Worm (Caenorhabditis elegans) whole organism, early embryonic: ENCODE measurements around the gene srbc-37.
A peak's percentile ranks its signal among the peaks of the same experiment; 100 is the strongest.

ENCODE experiments used
- B0310.2 ChIP-seq: sonication (generic microtip); optimal IDR thresholded peaks from 2 replicates; lab custom pipeline; 2016; ENCODE audit warnings: mild to moderate bottlenecking, missing genetic modification characterization, missing compliant biosample characterization
- F13C5.2 ChIP-seq: sonication (generic microtip); optimal IDR thresholded peaks from 2 replicates; lab custom pipeline; 2017; ENCODE audit warnings: mild to moderate bottlenecking, missing genetic modification characterization, inconsistent platforms, missing compliant biosample characterization
- aly-1 ChIP-seq: sonication (generic microtip); optimal IDR thresholded peaks from 2 replicates; lab custom pipeline; 2016; ENCODE audit warnings: missing genetic modification characterization, missing compliant biosample characterization
- ama-1 ChIP-seq: fragments of 150-350 bp; optimal IDR thresholded peaks from 2 replicates; lab custom pipeline; 2014
- ceh-13 ChIP-seq: fragments of 200-800 bp; sonication (Bioruptor generic); optimal IDR thresholded peaks from 2 replicates; lab custom pipeline; 2018; ENCODE audit warnings: mild to moderate bottlenecking, missing genetic modification characterization, missing compliant biosample characterization
- ceh-36 ChIP-seq: sonication (generic microtip); optimal IDR thresholded peaks from 2 replicates; lab custom pipeline; 2016; ENCODE audit warnings: missing genetic modification characterization, inconsistent platforms, missing compliant biosample characterization
- ets-7 ChIP-seq: sonication (generic microtip); optimal IDR thresholded peaks from 2 replicates; lab custom pipeline; 2016; ENCODE audit warnings: missing genotype, missing genetic modification characterization, missing compliant biosample characterization
- flt-1 ChIP-seq: fragments of 200-800 bp; sonication (Bioruptor generic); IDR thresholded peaks from 2 replicates; pipeline ENCODE4 v1.3.6; 2022; ENCODE audit warnings: missing genetic modification characterization, missing compliant biosample characterization
- hmbx-1 ChIP-seq: sonication (generic microtip); optimal IDR thresholded peaks from 2 replicates; lab custom pipeline; 2016; ENCODE audit warnings: mild to moderate bottlenecking, missing genetic modification characterization, missing compliant biosample characterization
- hmg-4 ChIP-seq: fragments of 200-800 bp; sonication (Bioruptor generic); optimal IDR thresholded peaks from 2 replicates; lab custom pipeline; 2018; ENCODE audit warnings: mild to moderate bottlenecking, missing genetic modification characterization, missing compliant biosample characterization
- hnd-1 ChIP-seq: sonication (generic microtip); optimal IDR thresholded peaks from 2 replicates; lab custom pipeline; 2016; ENCODE audit warnings: missing genetic modification characterization, missing compliant biosample characterization
- pes-1 ChIP-seq: fragments of 200-800 bp; sonication (Bioruptor generic); IDR thresholded peaks from 2 replicates; pipeline ENCODE4 v1.3.6; 2022; ENCODE audit warnings: missing genetic modification reagents, missing genetic modification characterization, missing compliant biosample characterization
- scrt-1 ChIP-seq: fragments of 200-800 bp; sonication (Bioruptor generic); IDR thresholded peaks from 2 replicates; pipeline ENCODE4 v1.3.6; 2022; ENCODE audit warnings: missing genetic modification characterization, missing compliant biosample characterization
- sea-1 ChIP-seq: fragments of 200-800 bp; sonication (Bioruptor generic); conservative IDR thresholded peaks from 2 replicates; pipeline ENCODE4 v1.3.6; 2022; ENCODE audit warnings: missing genetic modification characterization, missing compliant biosample characterization
- tbx-11 ChIP-seq: fragments of 200-800 bp; sonication (Bioruptor generic); IDR thresholded peaks from 2 replicates; pipeline ENCODE4 v1.3.6; 2022; ENCODE audit warnings: missing genetic modification characterization, missing compliant biosample characterization
- tbx-37 ChIP-seq: fragments of 200-800 bp; sonication (Bioruptor generic); conservative IDR thresholded peaks from 2 replicates; pipeline ENCODE4 v1.3.6; 2022; ENCODE audit warnings: missing genetic modification reagents, missing genetic modification characterization, missing compliant biosample characterization
- tra-4 ChIP-seq: sonication (generic microtip); optimal IDR thresholded peaks from 2 replicates; lab custom pipeline; 2017; ENCODE audit warnings: missing genetic modification characterization, missing compliant biosample characterization

The srbc-37 gene

ce11 chrV:706449-706848 is 4.1 kb downstream of the srbc-37 start:
- TF ChIP-seq pes-1 (GFP tag; lab: Robert Waterston, UW) = peak; percentile 78
- TF ChIP-seq tbx-11 (GFP tag; lab: Robert Waterston, UW) = peak; percentile 27; the same call in 1 of the 2 replicates
- peak; percentile 68; the same call in 1 of the 2 replicates for TF ChIP-seq scrt-1 (GFP tag; lab: Robert Waterston, UW)
- TF ChIP-seq tbx-37 (GFP tag; lab: Robert Waterston, UW) = 0 out of 2 replicates have a peak, but pooled peaks have one; percentile 4
- TF ChIP-seq flt-1 (GFP tag; lab: Robert Waterston, UW) = peak; percentile 37; the same call in 1 of the 2 replicates

- no peak for TF ChIP-seq B0310.2 (tag; lab: Kevin White, UChicago)
- TF ChIP-seq hmg-4 = no peak
- no peak for TF ChIP-seq sea-1 (GFP tag; lab: Robert Waterston, UW)
- TF ChIP-seq aly-1 (tag; lab: Kevin White, UChicago) = no peak
- no peak for TF ChIP-seq tbx-11 (GFP tag; lab: Robert Waterston, UW)
- no peak for TF ChIP-seq flt-1 (GFP tag; lab: Robert Waterston, UW)
- no peak for TF ChIP-seq ama-1 (lab: Kevin White, UChicago)
- TF ChIP-seq F13C5.2 (tag; lab: Kevin White, UChicago) = no peak
- TF ChIP-seq tra-4 (tag; lab: Kevin White, UChicago) = no peak
- no peak for TF ChIP-seq scrt-1 (GFP tag; lab: Robert Waterston, UW)
- TF ChIP-seq ceh-36 = no peak
- no peak for TF ChIP-seq ets-7 (tag; lab: Kevin White, UChicago)
- no peak for TF ChIP-seq hnd-1 (tag; lab: Kevin White, UChicago)
- TF ChIP-seq pes-1 (GFP tag; lab: Robert Waterston, UW) = no peak
- TF ChIP-seq hmbx-1 (tag; lab: Kevin White, UChicago) = no peak
- TF ChIP-seq tbx-37 (GFP tag; lab: Robert Waterston, UW) = no peak
- TF ChIP-seq ceh-13 (GFP tag; lab: Kevin White, UChicago) = no peak
Observed at ce11 chrV:706918-707317, 4.6 kb downstream of the srbc-37 start, which contains the start of gene srbc-38. Gene srbc-38 (plus strand): TSS chrV:707218.

DNA sequence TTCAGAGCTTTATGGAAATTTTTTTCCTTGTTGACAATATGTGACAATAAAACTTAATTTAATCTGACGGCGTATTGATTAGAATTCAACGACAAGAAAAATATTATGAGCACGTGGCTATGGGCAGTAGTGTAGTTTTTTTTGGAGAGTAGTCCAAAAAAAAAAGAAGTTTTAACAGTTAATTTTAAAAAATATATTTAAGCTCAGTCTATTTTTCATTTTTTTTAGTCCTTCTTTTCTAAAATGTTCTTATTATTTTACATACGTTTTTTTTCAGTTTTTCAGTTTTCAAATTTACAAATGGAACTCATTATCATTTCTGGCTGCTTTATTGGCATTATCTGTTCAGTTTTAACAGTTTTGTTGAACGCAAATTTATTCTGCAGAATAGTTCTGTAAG is 6.4 kb downstream of the srbc-37 start, which contains the start of gene srbc-39:
Gene srbc-39, plus strand, starts transcription at position 301 of the 400 bp plus-strand sequence.
- TF ChIP-seq scrt-1 (GFP tag; lab: Robert Waterston, UW) = no peak
- TF ChIP-seq tra-4 (tag; lab: Kevin White, UChicago) = no peak
- TF ChIP-seq ets-7 (tag; lab: Kevin White, UChicago) = no peak

ce11 chrV:712882-713281 is 10.5 kb downstream of the srbc-37 start, which contains the start of gene cyp-33C11:
Gene cyp-33C11 (minus strand): TSS chrV:712982.
- no peak for TF ChIP-seq aly-1 (tag; lab: Kevin White, UChicago)
- TF ChIP-seq ama-1 (lab: Kevin White, UChicago) = no peak
- no peak for TF ChIP-seq pes-1 (GFP tag; lab: Robert Waterston, UW)
- TF ChIP-seq B0310.2 (tag; lab: Kevin White, UChicago) = no peak
- no peak for TF ChIP-seq hmbx-1 (tag; lab: Kevin White, UChicago)
- no peak for TF ChIP-seq tbx-11 (GFP tag; lab: Robert Waterston, UW)
- TF ChIP-seq hnd-1 (tag; lab: Kevin White, UChicago) = no peak
- TF ChIP-seq ceh-36 = no peak
- no peak for TF ChIP-seq F13C5.2 (tag; lab: Kevin White, UChicago)
- no peak for TF ChIP-seq ets-7 (tag; lab: Kevin White, UChicago)
- TF ChIP-seq ceh-13 (GFP tag; lab: Kevin White, UChicago) = no peak
- TF ChIP-seq hmg-4 = no peak
- no peak for TF ChIP-seq tbx-37 (GFP tag; lab: Robert Waterston, UW)
- no peak for TF ChIP-seq flt-1 (GFP tag; lab: Robert Waterston, UW)
- TF ChIP-seq scrt-1 (GFP tag; lab: Robert Waterston, UW) = no peak
- TF ChIP-seq tra-4 (tag; lab: Kevin White, UChicago) = no peak
- TF ChIP-seq sea-1 (GFP tag; lab: Robert Waterston, UW) = no peak

DNA sequence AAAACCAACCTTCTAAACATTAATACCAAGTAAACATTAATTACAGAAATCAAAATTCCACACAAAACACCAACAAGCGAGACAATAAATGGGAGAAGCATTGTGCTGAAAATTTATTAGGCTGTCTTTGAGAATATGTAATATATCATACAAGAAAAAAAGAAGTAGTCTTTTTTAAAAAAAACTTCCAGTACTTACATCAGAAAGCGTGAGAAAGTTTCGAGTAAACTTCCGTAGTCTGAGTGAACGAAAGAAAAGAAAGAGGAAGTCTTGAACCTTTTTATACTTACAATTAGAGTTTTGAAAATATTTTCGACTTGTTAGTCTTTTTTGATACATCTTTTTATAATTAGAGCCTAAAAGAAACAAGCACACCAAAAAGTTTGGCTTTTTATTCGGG is 17.4 kb downstream of the srbc-37 start, which contains the start of gene srbc-40:
Gene srbc-40, minus strand, starts transcription at position 101 of the 400 bp plus-strand sequence.
- TF ChIP-seq hnd-1 (tag; lab: Kevin White, UChicago) (no peak), B0310.2 (tag; lab: Kevin White, UChicago) (no peak), ets-7 (tag; lab: Kevin White, UChicago) (no peak), ceh-13 (GFP tag; lab: Kevin White, UChicago) (no peak), scrt-1 (GFP tag; lab: Robert Waterston, UW) (no peak), tbx-37 (GFP tag; lab: Robert Waterston, UW) (no peak), hmbx-1 (tag; lab: Kevin White, UChicago) (no peak), hmg-4 (no peak), tra-4 (tag; lab: Kevin White, UChicago) (no peak), tbx-11 (GFP tag; lab: Robert Waterston, UW) (no peak), pes-1 (GFP tag; lab: Robert Waterston, UW) (no peak), F13C5.2 (tag; lab: Kevin White, UChicago) (no peak), ceh-36 (no peak)

DNA sequence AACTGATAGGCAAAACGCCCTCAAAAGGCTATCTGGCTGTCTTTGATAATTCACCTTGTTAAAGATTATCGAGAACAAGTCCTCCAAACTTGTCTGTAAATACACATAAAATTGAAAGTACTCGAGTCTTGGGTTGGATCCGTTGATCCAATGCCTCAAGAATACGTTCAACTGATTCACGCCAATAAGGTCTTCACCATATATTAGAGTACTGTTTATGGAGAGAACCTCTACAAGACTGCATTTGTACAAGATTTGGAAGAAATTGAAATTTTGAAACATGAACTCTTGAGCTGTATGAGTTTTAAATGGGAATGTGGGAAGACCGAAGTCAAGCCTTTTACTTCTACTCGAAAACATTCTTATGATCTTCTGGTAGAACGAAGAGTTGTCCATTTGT is 20.5 kb downstream of the srbc-37 start:
- TF ChIP-seq pes-1 (GFP tag; lab: Robert Waterston, UW) (no peak), B0310.2 (tag; lab: Kevin White, UChicago) (no peak), tbx-37 (GFP tag; lab: Robert Waterston, UW) (no peak), ets-7 (tag; lab: Kevin White, UChicago) (no peak), hmg-4 (no peak), scrt-1 (GFP tag; lab: Robert Waterston, UW) (no peak), sea-1 (GFP tag; lab: Robert Waterston, UW) (no peak), aly-1 (tag; lab: Kevin White, UChicago) (no peak), F13C5.2 (tag; lab: Kevin White, UChicago) (no peak), hnd-1 (tag; lab: Kevin White, UChicago) (no peak), hmbx-1 (tag; lab: Kevin White, UChicago) (no peak), ceh-13 (GFP tag; lab: Kevin White, UChicago) (no peak), ama-1 (lab: Kevin White, UChicago) (no peak), ceh-36 (no peak)

DNA sequence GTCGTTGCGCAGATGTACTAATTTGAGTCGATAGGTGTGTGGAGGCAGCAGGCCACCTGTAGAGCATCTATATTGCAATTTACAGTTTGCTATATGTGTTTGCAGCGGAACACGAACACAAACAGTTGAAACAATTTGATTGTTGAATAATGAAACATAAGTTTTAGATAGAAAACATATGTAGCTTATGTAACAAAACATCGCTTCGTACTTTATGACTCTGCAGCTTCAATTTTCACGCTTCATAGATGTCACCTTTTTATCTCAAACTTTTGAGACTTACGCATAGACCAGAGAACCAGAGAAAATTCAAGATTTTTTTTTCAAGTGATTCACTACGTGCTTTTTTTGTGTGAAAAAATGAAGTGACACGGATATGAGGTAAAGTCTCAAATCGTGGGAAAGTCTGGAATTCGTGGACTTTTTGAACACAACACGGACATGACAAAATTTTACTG is 21.6 kb downstream of the srbc-37 start, which contains the start of gene fbxb-72:
Gene fbxb-72, minus strand, starts transcription at position 58 of the 458 bp plus-strand sequence.
- TF ChIP-seq B0310.2 (tag; lab: Kevin White, UChicago) (no peak), tbx-11 (GFP tag; lab: Robert Waterston, UW) (no peak), F13C5.2 (tag; lab: Kevin White, UChicago) (no peak), ama-1 (lab: Kevin White, UChicago) (no peak), hmbx-1 (tag; lab: Kevin White, UChicago) (no peak), hnd-1 (tag; lab: Kevin White, UChicago) (no peak), ceh-13 (GFP tag; lab: Kevin White, UChicago) (no peak), aly-1 (tag; lab: Kevin White, UChicago) (no peak), pes-1 (GFP tag; lab: Robert Waterston, UW) (no peak), hmg-4 (no peak), ets-7 (tag; lab: Kevin White, UChicago) (no peak)
